Worm (Caenorhabditis elegans) whole organism, midembryonic: ENCODE data around the gene srz-6.

Experiments used
- T22C8.4 ChIP-seq: fragments of 200-800 bp; sonication (Bioruptor generic); IDR thresholded peaks from 2 replicates; pipeline ENCODE4 v1.3.6; 2022; ENCODE audit warnings: missing genetic modification characterization, missing compliant biosample characterization
- flt-1 ChIP-seq: fragments of 200-800 bp; sonication (Bioruptor generic); IDR thresholded peaks from 2 replicates; pipeline ENCODE4 v1.3.6; 2022; ENCODE audit warnings: missing genetic modification characterization, missing compliant biosample characterization
- klf-2 ChIP-seq: fragments of 200-800 bp; sonication (Bioruptor generic); conservative IDR thresholded peaks from 2 replicates; pipeline ENCODE4 v1.3.6; 2022; ENCODE audit warnings: missing genetic modification reagents, missing genetic modification characterization, missing compliant biosample characterization
- ztf-23 ChIP-seq: fragments of 200-800 bp; sonication (Bioruptor generic); IDR thresholded peaks from 2 replicates; pipeline ENCODE4 v1.3.6; 2022; ENCODE audit warnings: missing genetic modification reagents, missing genetic modification characterization, missing compliant biosample characterization
- ztf-29 ChIP-seq: fragments of 200-800 bp; sonication (Bioruptor generic); IDR thresholded peaks from 2 replicates; pipeline ENCODE4 v1.3.6; 2022; ENCODE audit warnings: missing genetic modification reagents, missing genetic modification characterization, missing compliant biosample characterization

ce11 chrII:12516313-12516712 lies 24.3 kb downstream of the srz-6 start, which contains the start of gene srh-61:
- TF ChIP-seq flt-1 (GFP tag; lab: Robert Waterston, UW) = no peak
- TF ChIP-seq klf-2 (GFP tag; lab: Robert Waterston, UW) = no peak
- no peak for TF ChIP-seq ztf-29 (GFP tag; lab: Robert Waterston, UW)
- TF ChIP-seq ztf-23 (GFP tag; lab: Robert Waterston, UW) = no peak
- TF ChIP-seq T22C8.4 (GFP tag; lab: Robert Waterston, UW) = no peak
